Fruit fly (Drosophila melanogaster): ENCODE data around the gene Nhe2.

Nhe2 gene

DNA sequence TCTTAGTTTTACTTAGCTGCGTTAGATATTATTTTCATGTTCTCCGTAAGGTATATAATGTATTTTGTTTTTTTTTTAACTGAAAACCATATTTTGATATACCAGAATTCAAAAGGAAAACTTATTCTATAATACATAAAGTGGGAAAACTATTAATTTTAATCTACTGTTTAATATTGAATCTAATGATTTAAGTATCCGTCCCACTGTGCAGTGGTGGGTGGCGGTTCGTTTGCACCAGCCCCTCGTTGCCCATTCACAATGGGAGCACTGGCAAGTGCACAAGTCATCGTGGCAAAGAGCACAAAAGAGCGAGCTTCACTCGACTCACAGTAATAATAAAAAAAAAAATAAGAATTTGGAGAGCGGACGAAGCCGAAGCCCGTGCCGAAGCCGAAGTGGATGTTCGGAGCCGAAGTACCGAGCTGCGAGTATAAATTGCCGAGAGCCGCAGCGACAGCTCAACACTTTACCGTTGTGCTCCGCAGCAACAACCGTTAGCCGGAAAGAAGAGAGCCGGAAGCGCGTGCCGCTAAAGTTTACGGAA is 7.8 kb upstream of the Nhe2 start, which contains the start of gene CG34136 (continued):
- TF ChIP-seq scrt (GFP tag; optimal IDR thresholded peaks at IDR 0.05): peak; percentile 5
- no peak; the same call in 1 of the 2 replicates for TF ChIP-seq CG32532 (GFP tag; IDR thresholded peaks at IDR 0.05)
- TF ChIP-seq Dbx (GFP tag; IDR thresholded peaks at IDR 0.05): no peak
- TF ChIP-seq CG3163 (GFP tag; optimal IDR thresholded peaks at IDR 0.05): peak; percentile 77
- no peak for TF ChIP-seq CG4730 (GFP tag; IDR thresholded peaks at IDR 0.05)
- TF ChIP-seq CG10431 (GFP tag; optimal IDR thresholded peaks at IDR 0.05): peak; percentile 69
- TF ChIP-seq CG16813 (GFP tag; IDR thresholded peaks at IDR 0.05; ENCODE audit: partially characterized antibody): no peak
- TF ChIP-seq pita (GFP tag; optimal IDR thresholded peaks at IDR 0.05): no peak
- no peak for TF ChIP-seq Spps (tag; optimal IDR thresholded peaks at IDR 0.05)
- no peak for TF ChIP-seq CG1603 (tag; optimal IDR thresholded peaks at IDR 0.05)
- no peak for TF ChIP-seq otp (GFP tag; IDR thresholded peaks at IDR 0.05)
- no peak for TF ChIP-seq CG11247 (GFP tag; IDR thresholded peaks at IDR 0.05)
- TF ChIP-seq peb (GFP tag; IDR thresholded peaks at IDR 0.05): no peak
- TF ChIP-seq exex (tag; optimal IDR thresholded peaks at IDR 0.05): no peak
- TF ChIP-seq PHDP (tag; optimal IDR thresholded peaks at IDR 0.05): peak; percentile 37
- no peak for TF ChIP-seq CG3847 (GFP tag; IDR thresholded peaks at IDR 0.05)
- no peak for TF ChIP-seq pum (GFP tag; optimal IDR thresholded peaks at IDR 0.05)
- no peak for TF ChIP-seq CG12942 (GFP tag; optimal IDR thresholded peaks at IDR 0.05)
- TF ChIP-seq cas (GFP tag; IDR thresholded peaks at IDR 0.05): no peak
- TF ChIP-seq CG9437 (GFP tag; optimal IDR thresholded peaks at IDR 0.05): peak; percentile 49
- no peak for TF ChIP-seq cato (GFP tag; optimal IDR thresholded peaks at IDR 0.05; ENCODE audit: borderline replicate concordance)
- no peak for TF ChIP-seq CG33557 (GFP tag; optimal IDR thresholded peaks at IDR 0.05)
- TF ChIP-seq H15 (GFP tag; IDR thresholded peaks at IDR 0.05): no peak
- 0 out of 2 replicates have a peak, but pooled peaks have one; percentile 28 for TF ChIP-seq sisA (GFP tag; IDR thresholded peaks at IDR 0.05)
- TF ChIP-seq Hmx (GFP tag; optimal IDR thresholded peaks at IDR 0.05): no peak
- TF ChIP-seq CG7963 (GFP tag; IDR thresholded peaks at IDR 0.05; ENCODE audit: partially characterized antibody): no peak
- no peak for TF ChIP-seq CG18011 (GFP tag; optimal IDR thresholded peaks at IDR 0.05)
- no peak for TF ChIP-seq hb (GFP tag; IDR thresholded peaks at IDR 0.05; ENCODE audit: partially characterized antibody)
- peak; percentile 21 for TF ChIP-seq Xbp1 (GFP tag; optimal IDR thresholded peaks at IDR 0.05)
- no peak for TF ChIP-seq sens-2 (GFP tag; IDR thresholded peaks at IDR 0.05)
- TF ChIP-seq HLHmδ (GFP tag; optimal IDR thresholded peaks at IDR 0.05): no peak
- no peak for TF ChIP-seq sima (GFP tag; optimal IDR thresholded peaks at IDR 0.05)
- TF ChIP-seq zf30C (GFP tag; optimal IDR thresholded peaks at IDR 0.05): no peak
- no peak for TF ChIP-seq dimm (GFP tag; IDR thresholded peaks at IDR 0.05)
- TF ChIP-seq lola (GFP tag; optimal IDR thresholded peaks at IDR 0.05): peak in 1 of 3 experiments; percentile 11
- TF ChIP-seq dpn (GFP tag; optimal IDR thresholded peaks at IDR 0.05): peak in 1 of 2 experiments; percentile 41
- peak; percentile 66; the same call in 2 of the 3 replicates for TF ChIP-seq CG17361 (GFP tag; IDR thresholded peaks at IDR 0.05)
- no peak for TF ChIP-seq NC2α (GFP tag; optimal IDR thresholded peaks at IDR 0.05)
- no peak for TF ChIP-seq pb (GFP tag; optimal IDR thresholded peaks at IDR 0.05)
- no peak for TF ChIP-seq sna (GFP tag; IDR thresholded peaks at IDR 0.05; ENCODE audit: partially characterized antibody)
- TF ChIP-seq Deaf1 (tag; optimal IDR thresholded peaks at IDR 0.05): peak; percentile 99
- TF ChIP-seq Dek (tag; optimal IDR thresholded peaks at IDR 0.05): no peak
- no peak for TF ChIP-seq luna (GFP tag; optimal IDR thresholded peaks at IDR 0.05)
- TF ChIP-seq sc (optimal IDR thresholded peaks at IDR 0.05): no peak
- no peak for TF ChIP-seq sc (GFP tag; optimal IDR thresholded peaks at IDR 0.05)
- no peak for TF ChIP-seq al (GFP tag; IDR thresholded peaks at IDR 0.05)
- no peak for TF ChIP-seq emc (GFP tag; optimal IDR thresholded peaks at IDR 0.05)
- peak; percentile 42 for TF ChIP-seq CG18619 (GFP tag; optimal IDR thresholded peaks at IDR 0.05)
- TF ChIP-seq dmrt99B (tag; optimal IDR thresholded peaks at IDR 0.05): peak; percentile 61
- TF ChIP-seq CG8765 (GFP tag; IDR thresholded peaks at IDR 0.05): no peak

Measured in whole organism, embryonic.